Worm (Caenorhabditis elegans): ENCODE results near the gene tmc-1.

tmc-1 gene

DNA sequence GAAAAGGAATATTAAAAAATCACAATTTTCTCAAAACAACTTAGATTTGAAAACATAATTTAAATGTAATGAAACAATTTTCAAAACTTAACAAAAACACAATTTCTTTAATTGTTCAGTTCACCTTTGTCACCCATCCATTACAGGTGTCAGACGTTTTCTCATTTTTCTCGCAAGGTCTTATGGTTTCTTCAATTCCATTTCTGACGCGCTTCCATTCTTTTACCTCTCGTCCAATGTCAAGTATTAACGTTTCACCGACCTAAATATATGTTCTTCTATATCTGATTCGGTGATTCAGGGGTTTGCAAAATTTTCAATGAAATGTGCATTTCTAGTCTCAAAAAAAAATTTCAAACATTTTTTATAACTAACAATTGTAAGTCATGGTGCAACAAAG, 38.5 kb upstream of the tmc-1 start:
- TF ChIP-seq lsy-12 (tag; optimal IDR thresholded peaks at IDR 0.05) (no peak), nhr-25 (tag; optimal IDR thresholded peaks at IDR 0.05) (peak; percentile 3), egl-5 (tag; optimal IDR thresholded peaks at IDR 0.05) (no peak), ZK546.5 (tag; optimal IDR thresholded peaks at IDR 0.05) (no peak)

DNA sequence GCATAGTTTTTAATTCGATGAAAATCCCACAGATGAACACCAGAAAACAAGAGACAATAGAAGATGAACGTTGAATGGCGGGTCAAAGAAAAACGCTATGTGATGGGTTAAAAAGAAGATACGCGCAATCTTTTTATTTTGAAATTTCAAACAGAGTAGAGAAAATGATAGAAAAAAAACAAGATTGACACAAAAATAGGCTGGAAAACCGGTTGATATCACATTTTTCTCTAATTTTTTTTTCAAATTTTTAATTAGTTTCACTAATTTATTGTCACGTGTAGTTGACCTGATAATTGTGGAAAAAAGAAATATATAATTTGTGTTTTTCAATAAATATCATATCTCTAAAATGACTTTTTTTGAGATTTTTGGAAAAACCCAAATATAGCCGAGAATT, 37.9 kb upstream of the tmc-1 start, which contains the start of gene C05D9.9:
Gene C05D9.9, minus strand, starts transcription at position 101 of the 400 bp plus-strand sequence.
- TF ChIP-seq ceh-9 (tag; optimal IDR thresholded peaks at IDR 0.05) (no peak), ceh-16 (tag; optimal IDR thresholded peaks at IDR 0.05) (no peak), lsy-12 (tag; optimal IDR thresholded peaks at IDR 0.05) (no peak), pqm-1 (tag; optimal IDR thresholded peaks at IDR 0.05) (no peak), nfya-1 (tag; optimal IDR thresholded peaks at IDR 0.05; ENCODE audit: insufficient read depth) (no peak), snpc-4 (tag; optimal IDR thresholded peaks at IDR 0.05) (no peak), jun-1 (tag; optimal IDR thresholded peaks at IDR 0.05) (no peak), fkh-10 (GFP tag; optimal IDR thresholded peaks at IDR 0.05) (no peak), nhr-23 (tag; optimal IDR thresholded peaks at IDR 0.05) (no peak), sea-2 (GFP tag; optimal IDR thresholded peaks at IDR 0.05) (no peak), nhr-237 (tag; optimal IDR thresholded peaks at IDR 0.05) (no peak), aly-2 (tag; optimal IDR thresholded peaks at IDR 0.05) (no peak), nhr-11 (tag; optimal IDR thresholded peaks at IDR 0.05) (no peak), mdl-1 (tag; optimal IDR thresholded peaks at IDR 0.05) (no peak), ama-1 (optimal IDR thresholded peaks at IDR 0.05) (no peak)

DNA sequence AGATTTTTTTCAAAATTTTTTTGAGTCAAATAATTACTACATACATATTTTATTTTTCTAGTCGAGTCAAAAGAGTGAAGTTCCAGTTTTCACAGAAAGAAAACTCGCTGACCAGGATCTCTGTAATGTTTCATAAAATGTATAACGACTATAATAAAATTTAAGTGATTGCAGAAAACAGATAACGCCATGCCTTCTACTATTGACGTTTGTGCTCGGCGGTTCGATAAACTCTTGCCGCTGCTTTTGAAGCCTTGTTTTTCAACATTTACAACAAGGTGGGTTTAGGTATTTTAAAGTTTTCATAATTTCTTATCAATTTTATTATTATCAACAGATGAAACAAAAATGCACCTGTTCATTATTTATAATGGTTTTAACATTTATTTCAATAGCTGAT, 36.6 kb upstream of the tmc-1 start, which contains the start of gene lmp-2:
Gene lmp-2, plus strand, starts transcription at position 190 of the 400 bp plus-strand sequence.
- TF ChIP-seq pqm-1 (tag; optimal IDR thresholded peaks at IDR 0.05) = peak; percentile 45
- TF ChIP-seq nhr-77 (tag; optimal IDR thresholded peaks at IDR 0.05) = no peak
- TF ChIP-seq skn-1 (tag; optimal IDR thresholded peaks at IDR 0.05) = no peak
- no peak for TF ChIP-seq egl-5 (tag; optimal IDR thresholded peaks at IDR 0.05)
- no peak for TF ChIP-seq R02D3.7 (tag; optimal IDR thresholded peaks at IDR 0.05)
- no peak for TF ChIP-seq zag-1 (tag; optimal IDR thresholded peaks at IDR 0.05)
- TF ChIP-seq nhr-237 (tag; optimal IDR thresholded peaks at IDR 0.05) = no peak
- TF ChIP-seq elt-2 (tag; optimal IDR thresholded peaks at IDR 0.05) = peak; percentile 83
- no peak for TF ChIP-seq nhr-76 (tag; optimal IDR thresholded peaks at IDR 0.05)
- TF ChIP-seq daf-12 (tag; optimal IDR thresholded peaks at IDR 0.05) = no peak
- no peak for TF ChIP-seq nfya-1 (tag; optimal IDR thresholded peaks at IDR 0.05; ENCODE audit: insufficient read depth)
- TF ChIP-seq unc-39 (tag; optimal IDR thresholded peaks at IDR 0.05) = no peak
- no peak for TF ChIP-seq snpc-4 (tag; optimal IDR thresholded peaks at IDR 0.05)
- no peak for TF ChIP-seq nhr-28 (tag; optimal IDR thresholded peaks at IDR 0.05)
- no peak for TF ChIP-seq lin-39 (tag; optimal IDR thresholded peaks at IDR 0.05)
- no peak for TF ChIP-seq lin-15B (tag; optimal IDR thresholded peaks at IDR 0.05)

DNA sequence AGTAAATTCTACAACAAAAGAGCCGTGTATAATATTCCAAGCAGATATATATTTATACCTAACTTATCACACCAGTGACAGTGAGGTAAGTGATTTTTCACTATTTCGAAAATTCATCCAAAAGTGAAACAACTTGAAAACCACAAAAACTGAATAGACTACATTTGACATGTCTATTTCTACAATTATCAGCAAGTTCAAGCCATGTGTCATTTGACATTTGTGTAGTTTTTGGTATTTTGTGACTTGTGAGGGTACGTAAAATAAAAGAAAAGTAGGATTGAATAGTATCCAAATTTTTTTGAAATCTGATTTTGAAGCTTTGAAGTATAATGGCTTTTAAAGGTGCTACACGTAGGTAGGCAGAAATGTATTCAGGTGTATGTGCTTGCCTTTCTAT, 35.8 kb upstream of the tmc-1 start:
- TF ChIP-seq R02D3.7 (tag; optimal IDR thresholded peaks at IDR 0.05) (no peak), elt-3 (tag; optimal IDR thresholded peaks at IDR 0.05) (no peak), ceh-16 (tag; optimal IDR thresholded peaks at IDR 0.05) (no peak), nhr-77 (tag; optimal IDR thresholded peaks at IDR 0.05) (no peak)

DNA sequence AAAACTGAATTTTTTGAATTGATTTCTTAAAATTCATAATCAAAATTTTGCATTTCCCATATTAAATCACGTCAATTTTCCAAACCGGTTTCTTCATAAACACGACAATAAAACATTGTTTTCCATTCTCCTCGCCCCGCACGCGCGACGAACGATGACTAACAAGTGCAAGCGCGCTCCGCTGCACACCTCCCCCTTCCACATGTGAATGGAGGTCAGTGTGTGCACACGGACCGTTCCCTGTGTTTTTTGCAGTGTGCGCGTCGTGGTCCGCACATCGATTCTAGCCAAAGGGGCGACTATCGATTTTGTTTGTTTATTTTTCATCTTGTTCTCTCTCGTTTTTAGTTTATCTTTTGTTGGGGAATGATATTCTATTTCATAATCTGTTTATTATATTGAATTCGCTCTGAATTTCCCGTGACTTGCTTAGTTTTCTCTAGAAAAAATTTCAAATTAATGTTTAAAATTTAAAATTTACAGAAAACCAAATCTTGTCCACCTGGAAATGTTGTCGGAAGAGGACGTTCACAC, 33.4 kb upstream of the tmc-1 start, which contains the start of gene snx-1:
Gene snx-1, plus strand, starts transcription at position 484 of the 534 bp plus-strand sequence.
- TF ChIP-seq ZK546.5 (tag; optimal IDR thresholded peaks at IDR 0.05) (no peak), lin-15B (tag; optimal IDR thresholded peaks at IDR 0.05) (peak; percentile 57), elt-1 (tag; optimal IDR thresholded peaks at IDR 0.05) (no peak), fkh-2 (tag; optimal IDR thresholded peaks at IDR 0.05) (no peak), pha-4 (tag; optimal IDR thresholded peaks at IDR 0.05) (peak; percentile 64), egl-5 (tag; optimal IDR thresholded peaks at IDR 0.05) (peak; percentile 47), nfya-1 (tag; optimal IDR thresholded peaks at IDR 0.05; ENCODE audit: insufficient read depth) (peak; percentile 41), hmg-11 (tag; optimal IDR thresholded peaks at IDR 0.05) (peak; percentile 65), nhr-25 (tag; optimal IDR thresholded peaks at IDR 0.05) (peak; percentile 74), daf-12 (tag; optimal IDR thresholded peaks at IDR 0.05) (no peak), nhr-237 (tag; optimal IDR thresholded peaks at IDR 0.05) (no peak), ztf-11 (tag; optimal IDR thresholded peaks at IDR 0.05) (no peak), fos-1 (tag; optimal IDR thresholded peaks at IDR 0.05) (peak; percentile 10), mdl-1 (tag; optimal IDR thresholded peaks at IDR 0.05) (peak; percentile 0), snpc-4 (tag; optimal IDR thresholded peaks at IDR 0.05) (peak; percentile 47), pqm-1 (tag; optimal IDR thresholded peaks at IDR 0.05) (peak; percentile 20), nhr-23 (tag; optimal IDR thresholded peaks at IDR 0.05) (peak; percentile 44), ceh-28 (tag; optimal IDR thresholded peaks at IDR 0.05) (peak; percentile 9), mml-1 (tag; optimal IDR thresholded peaks at IDR 0.05) (no peak), ztf-4 (tag; optimal IDR thresholded peaks at IDR 0.05) (no peak), nhr-43 (tag; optimal IDR thresholded peaks at IDR 0.05; ENCODE audit: poor library complexity, severe bottlenecking) (peak; percentile 38), elt-2 (tag; optimal IDR thresholded peaks at IDR 0.05) (peak; percentile 58), skn-1 (tag; optimal IDR thresholded peaks at IDR 0.05) (peak; percentile 34), nhr-28 (tag; optimal IDR thresholded peaks at IDR 0.05) (no peak), ceh-9 (tag; optimal IDR thresholded peaks at IDR 0.05) (no peak), lin-39 (tag; optimal IDR thresholded peaks at IDR 0.05) (peak; percentile 70), jun-1 (tag; optimal IDR thresholded peaks at IDR 0.05) (peak; percentile 61)
